Fruit fly (Drosophila melanogaster): Measurements from ENCODE around the gene Fie.

Fie gene

DNA sequence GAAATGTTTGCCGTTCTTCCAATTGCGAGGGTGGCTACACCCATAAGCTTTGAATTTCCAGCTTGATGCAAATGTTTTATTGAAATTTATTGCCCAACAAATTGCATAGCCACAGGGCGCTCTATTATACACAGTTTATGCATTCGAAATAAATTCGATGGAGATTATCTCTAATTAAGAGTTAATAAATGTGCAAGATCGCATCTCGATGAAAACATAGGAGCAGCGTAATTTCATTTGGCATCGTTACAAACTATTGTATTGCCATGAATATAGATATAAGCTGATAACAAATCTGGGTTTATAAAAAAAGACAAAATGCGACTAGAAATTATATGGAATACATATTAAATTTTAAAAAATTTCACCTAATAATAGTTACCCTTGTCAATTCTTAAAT is 41.9 kb upstream of the Fie start:
- TF ChIP-seq usp (GFP tag; optimal IDR thresholded peaks at IDR 0.05) (no peak), Dif (GFP tag; optimal IDR thresholded peaks at IDR 0.05; ENCODE audit: partially characterized antibody) (no peak), dmrt93B (GFP tag; optimal IDR thresholded peaks at IDR 0.05) (no peak), br (GFP tag; optimal IDR thresholded peaks at IDR 0.05) (no peak), GATAd (GFP tag; optimal IDR thresholded peaks at IDR 0.05) (no peak), jim (GFP tag; optimal IDR thresholded peaks at IDR 0.05) (no peak), Jra (GFP tag; optimal IDR thresholded peaks at IDR 0.05) (no peak), CG32264 (GFP tag; optimal IDR thresholded peaks at IDR 0.05) (no peak), Mio (GFP tag; optimal IDR thresholded peaks at IDR 0.05) (no peak), Sp1 (GFP tag; optimal IDR thresholded peaks at IDR 0.05) (no peak), tai (GFP tag; optimal IDR thresholded peaks at IDR 0.05) (no peak), OdsH (GFP tag; optimal IDR thresholded peaks at IDR 0.05) (no peak)

- TF ChIP-seq CrebA (GFP tag; optimal IDR thresholded peaks at IDR 0.05; ENCODE audit: borderline replicate concordance) (no peak), Vsx2 (GFP tag; optimal IDR thresholded peaks at IDR 0.05; ENCODE audit: partially characterized antibody) (no peak), fru (GFP tag; optimal IDR thresholded peaks at IDR 0.05) (no peak), lola (GFP tag; optimal IDR thresholded peaks at IDR 0.05) (no peak)
Measured at dm6 chr3L:3851048-3851447, 41.3 kb upstream of the Fie start.

dm6 chr3L:3851847-3852246 is 40.5 kb upstream of the Fie start:
- TF ChIP-seq Hr83 (GFP tag; optimal IDR thresholded peaks at IDR 0.05; ENCODE audit: poor library complexity, severe bottlenecking) (no peak), rgr (GFP tag; optimal IDR thresholded peaks at IDR 0.05) (peak; percentile 13), sv (GFP tag; optimal IDR thresholded peaks at IDR 0.05) (no peak), Abd-B (GFP tag; optimal IDR thresholded peaks at IDR 0.05) (no peak), foxo (GFP tag; optimal IDR thresholded peaks at IDR 0.05) (peak in 1 of 2 experiments; percentile 37), HLH106 (tag; optimal IDR thresholded peaks at IDR 0.05) (peak; percentile 15), OdsH (GFP tag; optimal IDR thresholded peaks at IDR 0.05) (peak; percentile 3), ey (GFP tag; optimal IDR thresholded peaks at IDR 0.05) (peak; percentile 35), Hr78 (GFP tag; optimal IDR thresholded peaks at IDR 0.05) (no peak), dsf (GFP tag; optimal IDR thresholded peaks at IDR 0.05; ENCODE audit: borderline replicate concordance) (no peak), h (GFP tag; optimal IDR thresholded peaks at IDR 0.05) (peak; percentile 53), fru (GFP tag; optimal IDR thresholded peaks at IDR 0.05) (peak; percentile 8), br (GFP tag; optimal IDR thresholded peaks at IDR 0.05) (peak; percentile 16), sage (GFP tag; optimal IDR thresholded peaks at IDR 0.05) (no peak), dmrt93B (GFP tag; optimal IDR thresholded peaks at IDR 0.05) (no peak)

DNA sequence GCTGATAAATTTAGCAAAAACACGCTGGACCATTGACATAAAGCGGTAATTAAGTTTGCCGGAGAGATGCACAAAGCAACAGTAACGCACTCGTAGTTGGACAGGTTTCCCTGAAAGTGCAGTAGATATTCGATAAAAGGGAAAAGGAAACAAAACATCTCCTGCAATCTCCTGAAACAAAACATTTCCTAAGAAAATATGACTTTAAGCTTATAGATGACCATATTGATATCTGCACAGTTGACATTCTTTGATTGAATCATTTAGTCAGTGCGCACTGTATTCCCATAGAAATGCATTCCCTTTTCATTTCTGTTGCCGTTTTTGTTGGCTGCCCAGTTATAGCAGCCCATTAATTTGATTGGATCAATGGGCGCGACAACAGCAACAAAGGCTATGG is 39.5 kb upstream of the Fie start:
- TF ChIP-seq Jra (GFP tag; optimal IDR thresholded peaks at IDR 0.05) (no peak), sv (GFP tag; optimal IDR thresholded peaks at IDR 0.05) (no peak), rgr (GFP tag; optimal IDR thresholded peaks at IDR 0.05) (peak; percentile 24), Hr83 (GFP tag; optimal IDR thresholded peaks at IDR 0.05; ENCODE audit: poor library complexity, severe bottlenecking) (no peak), sage (GFP tag; optimal IDR thresholded peaks at IDR 0.05) (no peak), psq (GFP tag; optimal IDR thresholded peaks at IDR 0.05) (no peak), Mio (GFP tag; optimal IDR thresholded peaks at IDR 0.05) (no peak), HLH106 (tag; optimal IDR thresholded peaks at IDR 0.05) (no peak), Vsx2 (GFP tag; optimal IDR thresholded peaks at IDR 0.05; ENCODE audit: partially characterized antibody) (no peak), dl (GFP tag; optimal IDR thresholded peaks at IDR 0.05; ENCODE audit: insufficient read depth in 1 of 2, partially characterized antibody in 2 of 2) (no peak), fru (GFP tag; optimal IDR thresholded peaks at IDR 0.05) (peak; percentile 4), ey (GFP tag; optimal IDR thresholded peaks at IDR 0.05) (no peak), foxo (GFP tag; optimal IDR thresholded peaks at IDR 0.05) (no peak), usp (GFP tag; optimal IDR thresholded peaks at IDR 0.05) (no peak)

dm6 chr3L:3855194-3855980 is 37.0 kb upstream of the Fie start:
- TF ChIP-seq h (GFP tag; optimal IDR thresholded peaks at IDR 0.05): peak; percentile 9
- TF ChIP-seq Hr78 (GFP tag; optimal IDR thresholded peaks at IDR 0.05): no peak
- TF ChIP-seq OdsH (GFP tag; optimal IDR thresholded peaks at IDR 0.05): peak; percentile 2
